Fruit fly (Drosophila melanogaster) whole organism, prepupa: Measurements from ENCODE around the gene Tpst.

Experiments used
- CG10669 ChIP-seq: fragments of 200-800 bp; sonication (Bioruptor generic); optimal IDR thresholded peaks from 3 replicates; lab custom pipeline; 2018; ENCODE audit warnings: missing biosample characterization, mild to moderate bottlenecking, missing genetic modification characterization, moderate library complexity
- CG11294 ChIP-seq: fragments of 200-800 bp; sonication (Bioruptor generic); IDR thresholded peaks from 2 replicates; pipeline ENCODE4 v1.3.6; 2022; ENCODE audit warnings: missing biosample characterization, missing genetic modification characterization
- CG15336 ChIP-seq: fragments of 200-800 bp; sonication (Bioruptor generic); IDR thresholded peaks from 2 replicates; pipeline ENCODE4 v1.3.6; 2022; ENCODE audit warnings: missing biosample characterization, missing genetic modification characterization
- CG1621 ChIP-seq: fragments of 200-800 bp; sonication (Bioruptor generic); optimal IDR thresholded peaks from 3 replicates; lab custom pipeline; 2018; ENCODE audit warnings: missing biosample characterization, mild to moderate bottlenecking, missing genetic modification characterization
- CG16779 ChIP-seq: fragments of 200-800 bp; sonication (Bioruptor generic); optimal IDR thresholded peaks from 3 replicates; lab custom pipeline; 2017; ENCODE audit warnings: missing biosample characterization, mild to moderate bottlenecking, missing genetic modification characterization
- CG3032 ChIP-seq: fragments of 200-800 bp; optimal IDR thresholded peaks from 2 replicates; lab custom pipeline; 2019; ENCODE audit warnings: missing biosample characterization, mild to moderate bottlenecking, missing genetic modification characterization, moderate library complexity
- CG32006 ChIP-seq: fragments of 200-800 bp; sonication (Bioruptor generic); optimal IDR thresholded peaks from 3 replicates; lab custom pipeline; 2017; ENCODE audit warnings: missing biosample characterization, mild to moderate bottlenecking, missing genetic modification characterization
- CG34406 ChIP-seq: fragments of 200-800 bp; sonication (Bioruptor generic); optimal IDR thresholded peaks from 3 replicates; lab custom pipeline; 2016; ENCODE audit warnings: missing biosample characterization, missing genetic modification characterization
- CG3919 ChIP-seq: fragments of 200-800 bp; sonication (Bioruptor generic); optimal IDR thresholded peaks from 3 replicates; lab custom pipeline; 2016; ENCODE audit warnings: missing biosample characterization, missing genetic modification characterization
- CG4318 ChIP-seq: fragments of 200-800 bp; sonication (Bioruptor generic); optimal IDR thresholded peaks from 3 replicates; lab custom pipeline; 2017; ENCODE audit warnings: missing biosample characterization, mild to moderate bottlenecking, missing genetic modification characterization
- CG6163 ChIP-seq: fragments of 200-800 bp; sonication (Bioruptor generic); IDR thresholded peaks from 3 replicates; pipeline ENCODE4 v1.3.6; 2022; ENCODE audit warnings: missing biosample characterization, missing genetic modification characterization
- CG6808 ChIP-seq: fragments of 200-800 bp; sonication (Bioruptor generic); optimal IDR thresholded peaks from 3 replicates; lab custom pipeline; 2017; ENCODE audit warnings: missing biosample characterization, missing genetic modification characterization, mild to moderate bottlenecking, moderate library complexity, missing genetic modification reagents
- CG6854 ChIP-seq: fragments of 200-800 bp; sonication (Bioruptor generic); optimal IDR thresholded peaks from 2 replicates; lab custom pipeline; 2017; ENCODE audit warnings: missing biosample characterization, mild to moderate bottlenecking, missing genetic modification characterization
- CG8119 ChIP-seq: fragments of 200-800 bp; sonication (Bioruptor generic); IDR thresholded peaks from 3 replicates; pipeline ENCODE4 v1.3.6; 2022; ENCODE audit warnings: missing biosample characterization, missing genetic modification characterization
- CG8319 ChIP-seq: fragments of 200-800 bp; sonication (Bioruptor generic); optimal IDR thresholded peaks from 3 replicates; lab custom pipeline; 2016; ENCODE audit warnings: missing biosample characterization, missing genetic modification characterization
- Eip78C ChIP-seq: fragments of 200-800 bp; sonication (Bioruptor generic); peaks from one replicate; lab custom pipeline; 2016; ENCODE audit warnings: missing biosample characterization, missing genetic modification characterization
- Ets96B ChIP-seq: fragments of 200-800 bp; optimal IDR thresholded peaks from 2 replicates; lab custom pipeline; 2019; ENCODE audit warnings: missing biosample characterization, mild to moderate bottlenecking, missing genetic modification characterization, moderate library complexity
- Met ChIP-seq: fragments of 200-800 bp; sonication (Bioruptor generic); optimal IDR thresholded peaks from 3 replicates; lab custom pipeline; 2016; ENCODE audit warnings: missing biosample characterization, missing genetic modification characterization
- Smox ChIP-seq: fragments of 200-800 bp; sonication (Bioruptor generic); optimal IDR thresholded peaks from 3 replicates; lab custom pipeline; 2016; ENCODE audit warnings: missing biosample characterization, missing genetic modification characterization
- Sox102F ChIP-seq: fragments of 200-800 bp; sonication (Bioruptor generic); optimal IDR thresholded peaks from 2 replicates; lab custom pipeline; 2016; ENCODE audit warnings: missing biosample characterization, mild to moderate bottlenecking, missing genetic modification characterization
- Sox15 ChIP-seq: fragments of 200-800 bp; sonication (Bioruptor generic); optimal IDR thresholded peaks from 3 replicates; lab custom pipeline; 2016; ENCODE audit warnings: missing biosample characterization, missing genetic modification characterization
- cyc ChIP-seq: fragments of 200-800 bp; sonication (Bioruptor generic); optimal IDR thresholded peaks from 3 replicates; lab custom pipeline; 2016; ENCODE audit warnings: missing biosample characterization, missing genetic modification characterization
- eg ChIP-seq: fragments of 200-800 bp; sonication (Bioruptor generic); IDR thresholded peaks from 3 replicates; pipeline ENCODE4 v1.3.6; 2022; ENCODE audit warnings: missing biosample characterization, missing genetic modification characterization
- esn ChIP-seq: fragments of 200-800 bp; sonication (Bioruptor generic); optimal IDR thresholded peaks from 2 replicates; lab custom pipeline; 2016; ENCODE audit warnings: missing biosample characterization, mild to moderate bottlenecking, missing genetic modification characterization, moderate library complexity
- fkh ChIP-seq: fragments of 200-800 bp; sonication (Bioruptor generic); optimal IDR thresholded peaks from 3 replicates; lab custom pipeline; 2017; ENCODE audit warnings: missing biosample characterization, mild to moderate bottlenecking, missing genetic modification characterization, moderate library complexity
- lz ChIP-seq: fragments of 200-800 bp; sonication (Bioruptor generic); optimal IDR thresholded peaks from 3 replicates; lab custom pipeline; 2016; ENCODE audit warnings: missing biosample characterization, missing genetic modification characterization
- net ChIP-seq: fragments of 200-800 bp; sonication (Bioruptor generic); optimal IDR thresholded peaks from 3 replicates; lab custom pipeline; 2016; ENCODE audit warnings: missing biosample characterization, missing genetic modification characterization
- salr ChIP-seq, 2 experiments: fragments of 200-800 bp; sonication (Bioruptor generic); optimal IDR thresholded peaks; 3 replicates each; lab custom pipeline; 2016 to 2018; ENCODE audit warnings: missing biosample characterization in 2 of 2, missing genetic modification characterization in 2 of 2, mild to moderate bottlenecking in 1 of 2
- svp ChIP-seq: fragments of 200-800 bp; sonication (Bioruptor generic); peaks from one replicate; lab custom pipeline; 2016; ENCODE audit warnings: missing biosample characterization, missing genetic modification characterization

The Tpst gene

DNA sequence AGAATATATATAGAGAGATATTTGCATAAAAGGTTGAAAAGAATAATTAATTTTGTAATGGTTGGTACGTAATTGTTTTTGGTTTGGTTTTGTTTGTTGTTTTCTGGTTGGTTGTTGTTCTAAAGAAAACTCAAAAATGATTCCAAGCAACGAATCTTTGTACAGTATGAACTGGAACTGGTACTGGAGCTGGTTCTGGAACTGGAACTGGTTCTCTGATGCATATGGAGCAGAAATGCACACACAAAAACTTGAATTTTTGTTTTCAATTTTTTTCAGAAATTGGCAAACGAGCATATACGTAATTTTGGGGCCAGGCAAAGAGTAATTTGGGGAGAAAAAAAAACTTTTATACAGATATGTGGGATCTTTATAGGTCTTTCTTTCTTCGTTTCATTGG lies 34.1 kb downstream of the Tpst start:
- no peak for TF ChIP-seq CG34406 (GFP tag; lab: Kevin White, UChicago)
- TF ChIP-seq cyc: no peak
- TF ChIP-seq CG6808: no peak
- TF ChIP-seq Sox15 (GFP tag; lab: Kevin White, UChicago): no peak
- no peak for TF ChIP-seq svp (GFP tag; lab: Kevin White, UChicago)
- no peak for TF ChIP-seq CG10669
- no peak for TF ChIP-seq Ets96B (tag; lab: Kevin White, UChicago)
- TF ChIP-seq CG4318 (GFP tag; lab: Kevin White, UChicago): no peak
- TF ChIP-seq CG32006 (GFP tag; lab: Kevin White, UChicago): no peak

DNA sequence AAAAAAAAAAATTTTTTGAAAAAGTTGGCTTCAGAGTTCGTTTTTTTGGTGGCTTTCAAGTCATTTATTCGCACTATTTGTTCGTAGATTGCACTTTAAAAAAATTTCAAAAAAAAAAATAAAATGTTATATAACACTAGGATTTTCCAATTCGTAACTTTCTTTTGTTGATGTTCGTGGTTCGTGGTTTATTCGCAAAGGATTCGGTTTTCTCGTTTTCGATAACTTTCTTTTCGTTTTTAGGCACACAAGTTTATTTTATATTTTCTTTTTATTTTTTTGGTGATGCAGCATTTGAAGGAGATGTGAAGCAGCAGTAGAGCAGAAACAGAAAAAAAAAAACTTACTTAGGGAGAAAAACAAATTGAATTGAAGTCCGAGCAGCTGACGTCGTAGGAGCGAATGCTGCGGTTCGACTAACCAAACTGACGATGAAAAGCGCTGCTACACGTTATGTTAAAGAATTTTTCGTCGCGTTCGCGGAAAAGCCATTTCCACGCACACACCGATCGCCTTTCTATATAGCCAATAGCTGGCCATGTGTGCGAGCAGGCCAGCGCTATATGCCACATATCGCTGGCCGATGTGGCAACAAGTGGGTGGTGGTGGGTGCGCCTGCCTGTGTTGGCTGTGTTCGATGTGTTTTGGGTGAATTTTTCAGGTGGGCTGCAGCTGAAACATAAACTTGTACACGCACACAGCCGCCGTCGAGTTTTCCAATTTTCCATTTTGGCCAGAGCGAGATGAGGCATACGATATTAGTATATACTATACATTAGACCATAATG lies 38.6 kb downstream of the Tpst start, which contains the start of gene up:
Gene up, minus strand, starts transcription at position 508 of the 788 bp plus-strand sequence.
- no peak for TF ChIP-seq fkh
- TF ChIP-seq eg (GFP tag; lab: Robert Waterston, UW): 0 out of 3 replicates have a peak, but pooled peaks have one; percentile 21

DNA sequence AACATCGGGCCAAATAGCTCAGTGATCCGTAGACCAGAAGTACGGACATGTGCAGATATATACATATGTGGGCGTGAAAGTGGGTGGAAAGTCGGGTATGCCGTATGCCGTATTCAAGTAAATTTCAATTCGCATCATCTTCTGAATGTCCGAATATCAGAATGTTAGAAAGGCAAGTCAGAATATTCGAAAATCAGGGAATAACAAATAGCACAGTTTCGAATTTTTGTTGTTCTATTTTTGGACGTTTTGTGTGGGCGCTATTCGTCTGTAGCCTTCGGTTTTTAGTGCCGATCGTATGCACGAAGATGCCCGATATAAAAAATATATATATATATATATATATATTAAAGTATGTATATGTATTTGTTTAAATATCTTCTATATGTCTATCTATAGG lies 40.9 kb downstream of the Tpst start:
- TF ChIP-seq CG8319 (GFP tag; lab: Kevin White, UChicago) (no peak), esn (GFP tag; lab: Kevin White, UChicago) (no peak)

- TF ChIP-seq Ets96B (tag; lab: Kevin White, UChicago) (no peak), CG8119 (GFP tag; lab: Robert Waterston, UW) (no peak), net (GFP tag; lab: Kevin White, UChicago) (no peak), Sox15 (GFP tag; lab: Kevin White, UChicago) (no peak), Sox102F (no peak), Smox (GFP tag; lab: Kevin White, UChicago) (no peak)
Observed at dm6 chrX:13605381-13605780, 41.8 kb downstream of the Tpst start, which contains the start of gene CG11178. TSS of gene CG11178 (plus strand) at chrX:13605681.

DNA sequence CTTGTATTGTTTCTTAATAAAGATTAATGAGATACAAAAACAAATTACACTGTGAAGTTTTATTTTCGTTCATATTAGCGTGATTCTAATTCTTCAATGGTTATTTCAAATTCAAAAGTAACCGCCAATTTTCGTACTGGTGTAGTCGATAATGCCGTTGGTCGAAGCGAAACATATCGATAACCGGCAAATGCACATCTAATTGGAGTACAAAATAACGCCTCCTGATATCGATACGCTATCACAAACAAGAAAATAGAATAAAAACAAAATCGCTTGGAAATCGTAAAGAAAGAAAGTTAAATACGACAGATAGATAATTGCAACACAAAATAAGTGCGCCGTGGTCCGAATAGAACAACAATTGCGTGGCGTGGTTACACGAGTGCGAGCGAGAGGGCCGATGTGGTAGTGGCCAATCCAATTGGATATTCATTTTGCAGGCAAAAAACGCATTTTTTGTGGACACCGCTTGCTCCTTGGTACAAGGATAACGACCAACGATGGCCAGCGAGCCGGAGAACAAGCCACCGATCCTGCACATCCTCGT lies 42.4 kb downstream of the Tpst start:
- TF ChIP-seq CG4318 (GFP tag; lab: Kevin White, UChicago) (no peak), CG6163 (GFP tag; lab: Robert Waterston, UW) (no peak), Sox102F (no peak), CG6854 (no peak), CG3032 (peak; percentile 24), Eip78C (GFP tag; lab: Kevin White, UChicago) (no peak), Met (GFP tag; lab: Kevin White, UChicago) (no peak), CG16779 (tag; lab: Kevin White, UChicago) (no peak), esn (GFP tag; lab: Kevin White, UChicago) (peak; percentile 10), CG10669 (no peak), cyc (no peak), CG8319 (GFP tag; lab: Kevin White, UChicago) (no peak), Ets96B (tag; lab: Kevin White, UChicago) (no peak), CG8119 (GFP tag; lab: Robert Waterston, UW) (no peak), salr (GFP tag; optimal IDR thresholded peaks at IDR 0.05; lab: Kevin White, UChicago) (no peak), CG3919 (GFP tag; lab: Kevin White, UChicago) (no peak), net (GFP tag; lab: Kevin White, UChicago) (no peak)

dm6 chrX:13611884-13612283 lies 48.3 kb downstream of the Tpst start, which contains the start of the genes Ndc80 and BthD:
TSS of gene Ndc80 (minus strand) at chrX:13612062.
TSS of gene BthD (plus strand) at chrX:13612131.
- TF ChIP-seq Eip78C (GFP tag; lab: Kevin White, UChicago) (no peak), fkh (peak; percentile 88), salr (GFP tag; optimal IDR thresholded peaks at IDR 0.05; lab: Kevin White, UChicago) (no peak)

DNA sequence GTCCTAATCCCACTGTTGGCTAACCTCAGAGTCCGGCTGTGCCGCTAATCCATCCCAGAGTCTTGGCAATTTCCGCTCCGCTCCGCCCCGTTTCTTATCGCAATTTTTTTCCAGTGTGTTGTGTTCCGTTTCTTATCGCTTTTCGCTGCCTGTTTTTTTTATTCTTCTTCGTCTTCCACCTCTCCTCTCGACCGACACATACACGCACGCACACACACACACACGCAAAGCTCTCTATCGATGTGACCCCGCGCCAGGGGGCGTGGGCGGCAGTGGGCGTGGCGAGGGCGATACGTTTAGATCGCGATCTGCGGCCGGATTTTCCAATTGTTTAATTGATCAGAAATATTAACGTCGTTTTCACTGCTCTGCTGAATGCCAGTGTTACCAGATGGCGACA lies 52.4 kb downstream of the Tpst start:
- TF ChIP-seq CG6163 (GFP tag; lab: Robert Waterston, UW) (0 out of 3 replicates have a peak, but pooled peaks have one; percentile 14), CG11294 (GFP tag; lab: Robert Waterston, UW) (no peak), CG15336 (GFP tag; lab: Robert Waterston, UW) (peak; percentile 28; the same call in 1 of the 2 replicates), lz (no peak), CG6854 (peak; percentile 25), CG1621 (tag; lab: Kevin White, UChicago) (peak; percentile 33), CG3032 (peak; percentile 8)
